Fruit fly (Drosophila melanogaster) whole organism, embryonic: Measurements from ENCODE around the gene mRpL15.

Experiments
- ATbp ChIP-seq: fragments of 200-800 bp; sonication (Bioruptor generic); optimal IDR thresholded peaks from 2 replicates; lab custom pipeline; 2017; ENCODE audit warnings: missing biosample characterization, mild to moderate bottlenecking, missing genetic modification characterization, missing genetic modification reagents
- Aef1 ChIP-seq: fragments of 200-800 bp; sonication (Bioruptor generic); IDR thresholded peaks from 3 replicates; pipeline ENCODE4 v1.3.6; 2022; ENCODE audit warnings: missing biosample characterization, missing genetic modification characterization
- Antp ChIP-seq: fragments of 200-800 bp; sonication (Bioruptor generic); optimal IDR thresholded peaks from 3 replicates; lab custom pipeline; 2016; ENCODE audit warnings: missing biosample characterization, missing genetic modification characterization
- CG11504 ChIP-seq: fragments of 200-800 bp; sonication (Bioruptor generic); optimal IDR thresholded peaks from 3 replicates; lab custom pipeline; 2019; ENCODE audit warnings: missing biosample characterization, mild to moderate bottlenecking, missing genetic modification characterization, moderate library complexity
- CG12391 ChIP-seq: fragments of 200-800 bp; sonication (Bioruptor generic); optimal IDR thresholded peaks from 3 replicates; lab custom pipeline; 2018; ENCODE audit warnings: missing biosample characterization, mild to moderate bottlenecking, missing genetic modification characterization, moderate library complexity
- CG12942 ChIP-seq: fragments of 200-800 bp; sonication (Bioruptor generic); optimal IDR thresholded peaks from 3 replicates; lab custom pipeline; 2016; ENCODE audit warnings: missing biosample characterization, missing genetic modification characterization
- CG18476 ChIP-seq: fragments of 200-800 bp; sonication (Bioruptor generic); optimal IDR thresholded peaks from 2 replicates; lab custom pipeline; 2016; ENCODE audit warnings: missing biosample characterization, mild to moderate bottlenecking, missing genetic modification characterization
- CG2199 ChIP-seq: fragments of 200-800 bp; sonication (Bioruptor generic); IDR thresholded peaks from 3 replicates; pipeline ENCODE4 v1.3.6; 2022; ENCODE audit warnings: missing biosample characterization, missing genetic modification characterization
- CG32772 ChIP-seq: fragments of 200-800 bp; sonication (Bioruptor generic); IDR thresholded peaks from 2 replicates; pipeline ENCODE4 v1.3.6; 2022; ENCODE audit warnings: missing biosample characterization, missing genetic modification characterization
- CG42726 ChIP-seq: fragments of 200-800 bp; sonication (Bioruptor generic); IDR thresholded peaks from 2 replicates; pipeline ENCODE4 v1.3.6; 2022; ENCODE audit warnings: missing biosample characterization, missing genetic modification characterization; ENCODE audit not compliant: partially characterized antibody
- CG4424 ChIP-seq: fragments of 200-800 bp; sonication (Bioruptor generic); optimal IDR thresholded peaks from 3 replicates; lab custom pipeline; 2016; ENCODE audit warnings: missing biosample characterization, missing genetic modification characterization
- CG5180 ChIP-seq: fragments of 200-800 bp; sonication (Bioruptor generic); optimal IDR thresholded peaks from 3 replicates; lab custom pipeline; 2017; ENCODE audit warnings: missing biosample characterization, missing genetic modification characterization, mild to moderate bottlenecking, moderate library complexity, missing genetic modification reagents
- CG7839 ChIP-seq: fragments of 200-800 bp; sonication (Bioruptor generic); optimal IDR thresholded peaks from 3 replicates; lab custom pipeline; 2018; ENCODE audit warnings: missing biosample characterization, mild to moderate bottlenecking, missing genetic modification characterization, moderate library complexity
- CG8290 ChIP-seq, 3 experiments: fragments of 200-800 bp; sonication (Bioruptor generic); optimal IDR thresholded peaks; 2 replicates each; lab custom pipeline; 2016 to 2019; ENCODE audit warnings: missing biosample characterization in 3 of 3, missing genetic modification characterization in 3 of 3, mild to moderate bottlenecking in 2 of 3, moderate library complexity in 1 of 3
- CG9727 ChIP-seq: fragments of 200-800 bp; sonication (Bioruptor generic); optimal IDR thresholded peaks from 3 replicates; lab custom pipeline; 2017; ENCODE audit warnings: missing biosample characterization, mild to moderate bottlenecking, missing genetic modification characterization
- CrebB ChIP-seq: fragments of 200-800 bp; sonication (Bioruptor generic); optimal IDR thresholded peaks from 3 replicates; lab custom pipeline; 2018; ENCODE audit warnings: missing biosample characterization, mild to moderate bottlenecking, missing genetic modification characterization
- D19A ChIP-seq: fragments of 200-800 bp; optimal IDR thresholded peaks from 3 replicates; lab custom pipeline; 2019; ENCODE audit warnings: missing biosample characterization, mild to moderate bottlenecking, missing genetic modification characterization, moderate library complexity
- Drgx ChIP-seq: fragments of 200-800 bp; sonication (Bioruptor generic); IDR thresholded peaks from 2 replicates; pipeline ENCODE4 v1.3.6; 2022; ENCODE audit warnings: missing biosample characterization, missing genetic modification characterization
- HLHmδ ChIP-seq: fragments of 200-800 bp; sonication (Bioruptor generic); optimal IDR thresholded peaks from 2 replicates; lab custom pipeline; 2018; ENCODE audit warnings: missing biosample characterization, mild to moderate bottlenecking, missing genetic modification characterization, moderate library complexity
- MESR4 ChIP-seq: fragments of 200-800 bp; sonication (Bioruptor generic); optimal IDR thresholded peaks from 2 replicates; lab custom pipeline; 2018; ENCODE audit warnings: missing biosample characterization, mild to moderate bottlenecking, missing genetic modification characterization, moderate library complexity
- Mrtf ChIP-seq: fragments of 200-800 bp; sonication (Bioruptor generic); IDR thresholded peaks from 3 replicates; pipeline ENCODE4 v1.3.6; 2022; ENCODE audit warnings: missing biosample characterization, missing genetic modification characterization
- Rx ChIP-seq: fragments of 200-800 bp; sonication (Bioruptor generic); IDR thresholded peaks from 2 replicates; pipeline ENCODE4 v1.3.6; 2022; ENCODE audit warnings: missing biosample characterization, missing genetic modification characterization
- Side ChIP-seq: fragments of 200-800 bp; sonication (Bioruptor generic); optimal IDR thresholded peaks from 2 replicates; lab custom pipeline; 2016; ENCODE audit warnings: missing biosample characterization, missing genetic modification characterization
- Sox102F ChIP-seq: fragments of 200-800 bp; sonication (Bioruptor generic); optimal IDR thresholded peaks from 2 replicates; lab custom pipeline; 2018; ENCODE audit warnings: missing biosample characterization, mild to moderate bottlenecking, missing genetic modification characterization, moderate library complexity
- Spps ChIP-seq: fragments of 200-800 bp; sonication (Bioruptor generic); optimal IDR thresholded peaks from 2 replicates; lab custom pipeline; 2018; ENCODE audit warnings: missing biosample characterization, mild to moderate bottlenecking, missing genetic modification characterization
- Xrp1 ChIP-seq: fragments of 200-800 bp; sonication (Bioruptor generic); IDR thresholded peaks from 2 replicates; pipeline ENCODE4 v1.3.6; 2022; ENCODE audit warnings: missing biosample characterization, missing genetic modification characterization
- ara ChIP-seq: fragments of 200-800 bp; sonication (Bioruptor generic); IDR thresholded peaks from 2 replicates; pipeline ENCODE4 v1.3.6; 2022; ENCODE audit warnings: missing biosample characterization, missing genetic modification characterization
- az2 ChIP-seq: fragments of 200-800 bp; sonication (Bioruptor generic); optimal IDR thresholded peaks from 3 replicates; lab custom pipeline; 2016; ENCODE audit warnings: missing biosample characterization, missing genetic modification characterization
- bsh ChIP-seq, 2 experiments: fragments of 200-800 bp; sonication (Bioruptor generic); optimal IDR thresholded peaks; 2 replicates each; lab custom pipeline; 2017 to 2018; ENCODE audit warnings: mild to moderate bottlenecking in 2 of 2, missing biosample characterization in 2 of 2, missing genetic modification characterization in 2 of 2, moderate library complexity in 1 of 2
- chif ChIP-seq, 2 experiments: fragments of 200-800 bp; sonication (Bioruptor generic); optimal IDR thresholded peaks; 3 replicates each; lab custom pipeline; 2016; ENCODE audit warnings: missing biosample characterization in 2 of 2, missing genetic modification characterization in 2 of 2
- chn ChIP-seq: fragments of 200-800 bp; sonication (Bioruptor generic); optimal IDR thresholded peaks from 2 replicates; lab custom pipeline; 2016; ENCODE audit warnings: missing biosample characterization, missing genetic modification characterization
- disco-r ChIP-seq: fragments of 200-800 bp; sonication (Bioruptor generic); optimal IDR thresholded peaks from 2 replicates; lab custom pipeline; 2016; ENCODE audit warnings: missing biosample characterization, missing genetic modification characterization
- esg ChIP-seq: fragments of 200-800 bp; sonication (Bioruptor generic); conservative IDR thresholded peaks from 2 replicates; pipeline ENCODE4 v1.3.6; 2022; ENCODE audit warnings: missing biosample characterization, missing genetic modification characterization
- fd64A ChIP-seq: fragments of 200-800 bp; sonication (Bioruptor generic); optimal IDR thresholded peaks from 3 replicates; lab custom pipeline; 2018; ENCODE audit warnings: missing biosample characterization, mild to moderate bottlenecking, missing genetic modification characterization
- fd96Cb ChIP-seq: fragments of 200-800 bp; sonication (Bioruptor generic); optimal IDR thresholded peaks from 2 replicates; lab custom pipeline; 2018; ENCODE audit warnings: missing biosample characterization, mild to moderate bottlenecking, missing genetic modification characterization, moderate library complexity
- gce ChIP-seq: fragments of 200-800 bp; sonication (Bioruptor generic); IDR thresholded peaks from 3 replicates; pipeline ENCODE4 v1.3.6; 2022; ENCODE audit warnings: missing biosample characterization, missing genetic modification characterization
- hbn ChIP-seq: fragments of 200-800 bp; sonication (Bioruptor generic); IDR thresholded peaks from 2 replicates; pipeline ENCODE4 v1.3.6; 2022; ENCODE audit warnings: missing biosample characterization, missing genetic modification characterization; ENCODE audit not compliant: partially characterized antibody
- lov ChIP-seq, 2 experiments: fragments of 200-800 bp in 1 of 2; fragments of >200 bp in 1 of 2; sonication (Bioruptor generic) in 1 of 2; IDR thresholded peaks in 1 of 2; optimal IDR thresholded peaks in 1 of 2; 2 replicates in 1 of 2; 3 replicates in 1 of 2; pipeline versions ENCODE4 v1.3.6 to Lab custom; 2017 to 2022; ENCODE audit warnings: missing biosample characterization in 1 of 2, missing genetic modification characterization in 1 of 2
- mam ChIP-seq: fragments of 200-800 bp; sonication (Bioruptor generic); optimal IDR thresholded peaks from 3 replicates; lab custom pipeline; 2016; ENCODE audit warnings: missing biosample characterization, missing genetic modification characterization
- oc ChIP-seq: fragments of 200-800 bp; sonication (Bioruptor generic); optimal IDR thresholded peaks from 2 replicates; lab custom pipeline; 2018; ENCODE audit warnings: missing biosample characterization, mild to moderate bottlenecking, missing genetic modification characterization, moderate library complexity
- row ChIP-seq: fragments of 200-800 bp; sonication (Bioruptor generic); IDR thresholded peaks from 3 replicates; pipeline ENCODE4 v1.3.6; 2022; ENCODE audit warnings: missing biosample characterization, missing genetic modification characterization
- slbo ChIP-seq: fragments of 200-800 bp; sonication (Bioruptor generic); IDR thresholded peaks from 2 replicates; pipeline ENCODE4 v1.3.6; 2022; ENCODE audit warnings: missing biosample characterization, missing genetic modification characterization
- slou ChIP-seq: fragments of 200-800 bp; sonication (Bioruptor generic); optimal IDR thresholded peaks from 3 replicates; lab custom pipeline; 2016; ENCODE audit warnings: missing biosample characterization, missing genetic modification characterization
- sug ChIP-seq: fragments of 200-800 bp; optimal IDR thresholded peaks from 2 replicates; lab custom pipeline; 2019; ENCODE audit warnings: missing biosample characterization, mild to moderate bottlenecking, missing genetic modification characterization, moderate library complexity
- trem ChIP-seq: fragments of 200-800 bp; optimal IDR thresholded peaks from 3 replicates; lab custom pipeline; 2019; ENCODE audit warnings: missing biosample characterization, mild to moderate bottlenecking, missing genetic modification characterization, moderate library complexity
- vvl ChIP-seq: fragments of 200-800 bp; sonication (Bioruptor generic); IDR thresholded peaks from 2 replicates; pipeline ENCODE4 v1.3.6; 2022; ENCODE audit warnings: missing biosample characterization, missing genetic modification characterization
- zfh2 ChIP-seq: fragments of 200-800 bp; sonication (Bioruptor generic); optimal IDR thresholded peaks from 2 replicates; lab custom pipeline; 2016; ENCODE audit warnings: missing biosample characterization, missing genetic modification characterization

Gene mRpL15

dm6 chr3L:20447337-20447736 is 11.3 kb upstream of the mRpL15 start (continued):
- peak; percentile 36 for TF ChIP-seq fd96Cb (tag; lab: Kevin White, UChicago)
- TF ChIP-seq az2 (GFP tag; lab: Kevin White, UChicago) = peak; percentile 28
- no peak for TF ChIP-seq disco-r (GFP tag; lab: Kevin White, UChicago)
- no peak for TF ChIP-seq lov (optimal IDR thresholded peaks at IDR 0.05; lab: Kevin White, UChicago)
- TF ChIP-seq lov (GFP tag; IDR thresholded peaks at IDR 0.05; lab: Robert Waterston, UW) = 0 out of 3 replicates have a peak, but pooled peaks have one; percentile 8
- TF ChIP-seq Side (GFP tag; lab: Kevin White, UChicago) = no peak
- TF ChIP-seq gce (GFP tag; lab: Robert Waterston, UW) = no peak
- no peak for TF ChIP-seq CrebB (tag; lab: Kevin White, UChicago)
- no peak for TF ChIP-seq sug
- peak; percentile 34 for TF ChIP-seq Spps (tag; lab: Kevin White, UChicago)
- peak in 1 of 2 experiments; percentile 43 for TF ChIP-seq bsh (GFP tag; optimal IDR thresholded peaks at IDR 0.05; lab: Kevin White, UChicago)
- TF ChIP-seq Aef1 (GFP tag; lab: Robert Waterston, UW) = no peak
- peak; percentile 18 for TF ChIP-seq CG12391 (tag; lab: Kevin White, UChicago)
- 0 out of 2 replicates have a peak, but pooled peaks have one; percentile 8 for TF ChIP-seq esg (GFP tag; lab: Robert Waterston, UW)
- peak; percentile 38; the same call in 1 of the 2 replicates for TF ChIP-seq vvl (GFP tag; lab: Robert Waterston, UW)
- TF ChIP-seq chn (GFP tag; lab: Kevin White, UChicago) = peak; percentile 12
- TF ChIP-seq row (GFP tag; lab: Robert Waterston, UW) = 0 out of 3 replicates have a peak, but pooled peaks have one; percentile 33
- TF ChIP-seq CG7839 (tag; lab: Kevin White, UChicago) = peak; percentile 32
- 0 out of 2 replicates have a peak, but pooled peaks have one; percentile 22 for TF ChIP-seq CG32772 (GFP tag; lab: Robert Waterston, UW)
- no peak for TF ChIP-seq MESR4 (GFP tag; lab: Kevin White, UChicago)
- TF ChIP-seq D19A = peak; percentile 48
- TF ChIP-seq trem (tag; lab: Kevin White, UChicago) = peak; percentile 13
- peak; percentile 79 for TF ChIP-seq CG5180 (GFP tag; lab: Kevin White, UChicago)
- TF ChIP-seq ATbp (GFP tag; lab: Kevin White, UChicago) = peak; percentile 4
- peak; percentile 1 for TF ChIP-seq Antp (GFP tag; lab: Kevin White, UChicago)
- no peak for TF ChIP-seq CG12942 (GFP tag; lab: Kevin White, UChicago)
- TF ChIP-seq CG11504 (tag; lab: Kevin White, UChicago) = peak; percentile 37
- TF ChIP-seq hbn (GFP tag; lab: Robert Waterston, UW) = no peak
- peak in 1 of 2 experiments; percentile 64 for TF ChIP-seq chif (GFP tag; optimal IDR thresholded peaks at IDR 0.05; lab: Kevin White, UChicago)
- TF ChIP-seq Mrtf (GFP tag; lab: Robert Waterston, UW) = 0 out of 3 replicates have a peak, but pooled peaks have one; percentile 36
- TF ChIP-seq CG8290 (GFP tag; optimal IDR thresholded peaks at IDR 0.05; lab: Kevin White, UChicago) = no peak
- TF ChIP-seq CG8290 (tag; optimal IDR thresholded peaks at IDR 0.05; lab: Kevin White, UChicago) = no peak
- no peak for TF ChIP-seq CG2199 (GFP tag; lab: Robert Waterston, UW)
- peak; percentile 37 for TF ChIP-seq CG9727 (GFP tag; lab: Kevin White, UChicago)
- no peak for TF ChIP-seq zfh2
- no peak for TF ChIP-seq CG42726 (GFP tag; lab: Robert Waterston, UW)
- TF ChIP-seq mam = peak; percentile 17
- TF ChIP-seq ara (GFP tag; lab: Robert Waterston, UW) = 0 out of 2 replicates have a peak, but pooled peaks have one; percentile 23
- peak; percentile 3 for TF ChIP-seq CG18476 (GFP tag; lab: Kevin White, UChicago)
- peak; percentile 80 for TF ChIP-seq HLHmδ (GFP tag; lab: Kevin White, UChicago)
- TF ChIP-seq Drgx = peak; percentile 48; the same call in 1 of the 2 replicates
- no peak for TF ChIP-seq Rx (GFP tag; lab: Robert Waterston, UW)
- TF ChIP-seq slbo (GFP tag; lab: Robert Waterston, UW) = 0 out of 2 replicates have a peak, but pooled peaks have one; percentile 15
- peak; percentile 25 for TF ChIP-seq CG4424
- TF ChIP-seq Xrp1 (GFP tag; lab: Robert Waterston, UW) = peak; percentile 48
- no peak for TF ChIP-seq oc (tag; lab: Kevin White, UChicago)
- no peak for TF ChIP-seq fd64A
- no peak for TF ChIP-seq slou (GFP tag; lab: Kevin White, UChicago)
- TF ChIP-seq Sox102F (GFP tag; lab: Kevin White, UChicago) = peak; percentile 39
